Worm (Caenorhabditis elegans): ENCODE data around the gene clec-130.

DNA sequence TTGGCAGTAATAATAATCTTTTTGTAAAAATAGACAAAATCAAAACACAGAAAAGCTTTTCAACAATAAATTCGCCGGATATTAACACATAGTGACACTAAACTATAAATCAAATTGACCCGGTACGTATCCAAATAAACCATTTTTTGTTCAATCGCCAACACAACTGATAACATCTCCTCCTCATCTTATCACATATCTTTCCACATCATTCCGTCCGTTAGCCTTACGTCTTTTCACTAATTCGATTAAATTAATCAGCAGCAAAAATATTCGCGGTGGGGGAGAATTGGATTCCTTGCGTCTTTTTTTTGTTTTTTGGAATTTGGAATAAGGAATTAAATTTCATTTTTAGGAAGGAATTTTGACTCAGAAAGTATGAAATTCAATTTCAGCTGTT, 16.8 kb upstream of the clec-130 start:
- TF ChIP-seq unc-39 (tag; optimal IDR thresholded peaks at IDR 0.05) (no peak), lin-32 (GFP tag; optimal IDR thresholded peaks at IDR 0.05) (no peak), lin-13 (tag; optimal IDR thresholded peaks at IDR 0.05) (no peak), cnd-1 (tag; optimal IDR thresholded peaks at IDR 0.05) (no peak), ztf-11 (tag; optimal IDR thresholded peaks at IDR 0.05) (no peak), unc-62 (GFP tag; optimal IDR thresholded peaks at IDR 0.05) (no peak), snpc-4 (tag; optimal IDR thresholded peaks at IDR 0.05) (no peak), elt-3 (tag; optimal IDR thresholded peaks at IDR 0.05) (no peak), zip-8 (tag; optimal IDR thresholded peaks at IDR 0.05) (no peak)
